Worm (Caenorhabditis elegans): Measurements from ENCODE around the gene nhx-2.

ce11 chrII:7684589-7684988 lies 9.2 kb downstream of the nhx-2 start, which contains the start of gene F18A1.1:
- TF ChIP-seq C17E4.6 (GFP tag; IDR thresholded peaks at IDR 0.05) (no peak), C06A6.2 (GFP tag; conservative IDR thresholded peaks at IDR 0.05) (no peak), unc-62 (GFP tag; optimal IDR thresholded peaks at IDR 0.05) (no peak), Y56A3A.18 (GFP tag; IDR thresholded peaks at IDR 0.05) (no peak), lin-54 (GFP tag; optimal IDR thresholded peaks at IDR 0.05) (no peak), pbrm-1 (GFP tag; IDR thresholded peaks at IDR 0.05) (no peak), ets-4 (GFP tag; optimal IDR thresholded peaks at IDR 0.05) (no peak), egrh-3 (GFP tag; IDR thresholded peaks at IDR 0.05) (no peak), dpl-1 (GFP tag; optimal IDR thresholded peaks at IDR 0.05) (no peak), ztf-26 (tag; optimal IDR thresholded peaks at IDR 0.05) (no peak), T26A5.8 (tag; optimal IDR thresholded peaks at IDR 0.05) (no peak)
